Fruit fly (Drosophila melanogaster): ENCODE data around the gene CG34290.

dm6 chr3R:24294299-24294698, 4.7 kb upstream of the CG34290 start, which contains the start of gene CG5715:
- TF ChIP-seq CTCF (optimal IDR thresholded peaks at IDR 0.05) (no peak), CG8478 (optimal IDR thresholded peaks at IDR 0.05) (no peak)

Measured in S2 (cell line).